Fruit fly (Drosophila melanogaster) whole organism, embryonic: ENCODE data around the gene CG31883.

Experiments used
- CG10267 ChIP-seq: fragments of 200-800 bp; sonication (Bioruptor generic); optimal IDR thresholded peaks from 2 replicates; lab custom pipeline; 2018; ENCODE audit warnings: missing biosample characterization, mild to moderate bottlenecking, missing genetic modification characterization, moderate library complexity
- CG11723 ChIP-seq: fragments of 200-800 bp; sonication (Bioruptor generic); optimal IDR thresholded peaks from 2 replicates; lab custom pipeline; 2017; ENCODE audit warnings: missing biosample characterization, mild to moderate bottlenecking, missing genetic modification characterization
- CG13123 ChIP-seq: fragments of 200-800 bp; sonication (Bioruptor generic); optimal IDR thresholded peaks from 2 replicates; lab custom pipeline; 2016; ENCODE audit warnings: missing biosample characterization, missing genetic modification characterization
- CG13624 ChIP-seq: fragments of 200-800 bp; sonication (Bioruptor generic); optimal IDR thresholded peaks from 2 replicates; lab custom pipeline; 2016; ENCODE audit warnings: missing biosample characterization, missing genetic modification characterization
- CG14710 ChIP-seq: fragments of 200-800 bp; sonication (Bioruptor generic); optimal IDR thresholded peaks from 3 replicates; lab custom pipeline; 2019; ENCODE audit warnings: missing biosample characterization, mild to moderate bottlenecking, missing genetic modification characterization, moderate library complexity
- CG1647 ChIP-seq: fragments of 200-800 bp; sonication (Bioruptor generic); optimal IDR thresholded peaks from 3 replicates; lab custom pipeline; 2016; ENCODE audit warnings: missing biosample characterization, missing genetic modification characterization
- CG16863 ChIP-seq: fragments of 200-800 bp; sonication (Bioruptor generic); optimal IDR thresholded peaks from 3 replicates; lab custom pipeline; 2016; ENCODE audit warnings: missing biosample characterization, missing genetic modification characterization
- CG17568 ChIP-seq: fragments of 200-800 bp; sonication (Bioruptor generic); optimal IDR thresholded peaks from 2 replicates; lab custom pipeline; 2018; ENCODE audit warnings: missing biosample characterization, mild to moderate bottlenecking, missing genetic modification characterization, moderate library complexity
- CG2120 ChIP-seq: fragments of 200-800 bp; sonication (Bioruptor generic); optimal IDR thresholded peaks from 3 replicates; lab custom pipeline; 2016; ENCODE audit warnings: missing biosample characterization, missing genetic modification characterization
- CG2129 ChIP-seq: fragments of 200-800 bp; sonication (Bioruptor generic); IDR thresholded peaks from 2 replicates; pipeline ENCODE4 v1.3.6; 2022; ENCODE audit warnings: missing biosample characterization, missing genetic modification characterization; ENCODE audit not compliant: partially characterized antibody
- CG6175 ChIP-seq: fragments of 200-800 bp; sonication (Bioruptor generic); IDR thresholded peaks from 3 replicates; pipeline ENCODE4 v1.3.6; 2022; ENCODE audit warnings: missing biosample characterization, missing genetic modification characterization
- CG8944 ChIP-seq: fragments of 200-800 bp; sonication (Bioruptor generic); optimal IDR thresholded peaks from 3 replicates; lab custom pipeline; 2016; ENCODE audit warnings: missing biosample characterization, missing genetic modification characterization
- CG9797 ChIP-seq: fragments of 200-800 bp; sonication (Bioruptor generic); optimal IDR thresholded peaks from 3 replicates; lab custom pipeline; 2018; ENCODE audit warnings: missing biosample characterization, mild to moderate bottlenecking, missing genetic modification characterization
- CG9817 ChIP-seq: fragments of 200-800 bp; sonication (Bioruptor generic); optimal IDR thresholded peaks from 2 replicates; lab custom pipeline; 2018; ENCODE audit warnings: missing biosample characterization, mild to moderate bottlenecking, missing genetic modification characterization, moderate library complexity
- Chrac-16 ChIP-seq: fragments of 200-800 bp; sonication (Bioruptor generic); optimal IDR thresholded peaks from 3 replicates; lab custom pipeline; 2016; ENCODE audit warnings: missing biosample characterization, missing genetic modification characterization
- CkIIα-i1 ChIP-seq: fragments of 200-800 bp; sonication (Bioruptor generic); IDR thresholded peaks from 2 replicates; pipeline ENCODE4 v1.3.6; 2022; ENCODE audit warnings: missing biosample characterization, missing genetic modification characterization
- D19A ChIP-seq: fragments of 200-800 bp; optimal IDR thresholded peaks from 3 replicates; lab custom pipeline; 2019; ENCODE audit warnings: missing biosample characterization, mild to moderate bottlenecking, missing genetic modification characterization, moderate library complexity
- D19B ChIP-seq: fragments of 200-800 bp; sonication (Bioruptor generic); optimal IDR thresholded peaks from 2 replicates; lab custom pipeline; 2017; ENCODE audit warnings: missing biosample characterization, mild to moderate bottlenecking, missing genetic modification characterization
- ERR ChIP-seq: fragments of 200-800 bp; sonication (Bioruptor generic); optimal IDR thresholded peaks from 2 replicates; lab custom pipeline; 2016; ENCODE audit warnings: missing biosample characterization, missing genetic modification characterization
- Ets97D ChIP-seq: fragments of 200-800 bp; sonication (Bioruptor generic); optimal IDR thresholded peaks from 3 replicates; lab custom pipeline; 2016; ENCODE audit warnings: missing biosample characterization, missing genetic modification characterization
- Fer1 ChIP-seq: fragments of 200-800 bp; sonication (Bioruptor generic); optimal IDR thresholded peaks from 2 replicates; lab custom pipeline; 2017; ENCODE audit warnings: missing biosample characterization, mild to moderate bottlenecking, missing genetic modification characterization
- Fer3 ChIP-seq: fragments of 200-800 bp; sonication (Bioruptor generic); optimal IDR thresholded peaks from 2 replicates; lab custom pipeline; 2018; ENCODE audit warnings: missing biosample characterization, mild to moderate bottlenecking, missing genetic modification characterization, moderate library complexity
- Hey ChIP-seq: fragments of 200-800 bp; sonication (Bioruptor generic); optimal IDR thresholded peaks from 3 replicates; lab custom pipeline; 2018; ENCODE audit warnings: missing biosample characterization, mild to moderate bottlenecking, missing genetic modification characterization
- Hmx ChIP-seq: fragments of 200-800 bp; sonication (Bioruptor generic); optimal IDR thresholded peaks from 2 replicates; lab custom pipeline; 2016; ENCODE audit warnings: missing biosample characterization, missing genetic modification characterization
- Hsf ChIP-seq: fragments of 200-800 bp; sonication (Bioruptor generic); optimal IDR thresholded peaks from 3 replicates; lab custom pipeline; 2016; ENCODE audit warnings: missing biosample characterization, missing genetic modification characterization
- Meics ChIP-seq: fragments of 200-800 bp; sonication (Bioruptor generic); optimal IDR thresholded peaks from 2 replicates; lab custom pipeline; 2017; ENCODE audit warnings: missing biosample characterization, mild to moderate bottlenecking, missing genetic modification characterization
- NFAT ChIP-seq: fragments of 200-800 bp; sonication (Bioruptor generic); IDR thresholded peaks from 2 replicates; pipeline ENCODE4 v1.3.6; 2022; ENCODE audit warnings: missing biosample characterization, missing genetic modification characterization
- Oli ChIP-seq: fragments of 200-800 bp; sonication (Bioruptor generic); optimal IDR thresholded peaks from 2 replicates; lab custom pipeline; 2018; ENCODE audit warnings: missing biosample characterization, mild to moderate bottlenecking, missing genetic modification characterization, moderate library complexity
- Opbp ChIP-seq: fragments of 200-800 bp; sonication (Bioruptor generic); IDR thresholded peaks from 3 replicates; pipeline ENCODE4 v1.3.6; 2022; ENCODE audit warnings: missing biosample characterization, missing genetic modification characterization; ENCODE audit not compliant: partially characterized antibody
- Sox102F ChIP-seq: fragments of 200-800 bp; sonication (Bioruptor generic); optimal IDR thresholded peaks from 2 replicates; lab custom pipeline; 2018; ENCODE audit warnings: missing biosample characterization, mild to moderate bottlenecking, missing genetic modification characterization, moderate library complexity
- Ssrp ChIP-seq: fragments of 200-800 bp; sonication (Bioruptor generic); optimal IDR thresholded peaks from 2 replicates; lab custom pipeline; 2018; ENCODE audit warnings: missing biosample characterization, mild to moderate bottlenecking, missing genetic modification characterization, moderate library complexity
- bab2 ChIP-seq: fragments of 200-800 bp; sonication (Bioruptor generic); optimal IDR thresholded peaks from 2 replicates; lab custom pipeline; 2016; ENCODE audit warnings: missing biosample characterization, missing genetic modification characterization
- croc ChIP-seq: fragments of 200-800 bp; sonication (Bioruptor generic); conservative IDR thresholded peaks from 3 replicates; pipeline ENCODE4 v1.3.6; 2022; ENCODE audit warnings: missing biosample characterization, missing genetic modification characterization
- ems ChIP-seq: fragments of 200-800 bp; sonication (Bioruptor generic); optimal IDR thresholded peaks from 3 replicates; lab custom pipeline; 2016; ENCODE audit warnings: missing biosample characterization, missing genetic modification characterization
- exex ChIP-seq: fragments of 200-800 bp; sonication (Bioruptor generic); optimal IDR thresholded peaks from 4 replicates; lab custom pipeline; 2018; ENCODE audit warnings: missing biosample characterization, mild to moderate bottlenecking, missing genetic modification characterization, moderate library complexity
- fd64A ChIP-seq: fragments of 200-800 bp; sonication (Bioruptor generic); optimal IDR thresholded peaks from 3 replicates; lab custom pipeline; 2018; ENCODE audit warnings: missing biosample characterization, mild to moderate bottlenecking, missing genetic modification characterization
- fd96Cb ChIP-seq: fragments of 200-800 bp; sonication (Bioruptor generic); optimal IDR thresholded peaks from 2 replicates; lab custom pipeline; 2018; ENCODE audit warnings: missing biosample characterization, mild to moderate bottlenecking, missing genetic modification characterization, moderate library complexity
- gem ChIP-seq: fragments of 200-800 bp; sonication (Bioruptor generic); optimal IDR thresholded peaks from 2 replicates; lab custom pipeline; 2019; ENCODE audit warnings: missing biosample characterization, mild to moderate bottlenecking, missing genetic modification characterization, moderate library complexity
- gro ChIP-seq: fragments of 200-800 bp; sonication (Bioruptor generic); optimal IDR thresholded peaks from 2 replicates; lab custom pipeline; 2016; ENCODE audit warnings: missing biosample characterization, missing genetic modification characterization
- h ChIP-seq: fragments of >200 bp; optimal IDR thresholded peaks from 2 replicates; lab custom pipeline; 2017
- hb ChIP-seq: fragments of 200-800 bp; sonication (Bioruptor generic); IDR thresholded peaks from 3 replicates; pipeline ENCODE4 v1.3.6; 2022; ENCODE audit warnings: missing biosample characterization, missing genetic modification characterization; ENCODE audit not compliant: partially characterized antibody
- knrl ChIP-seq: fragments of 200-800 bp; sonication (Bioruptor generic); IDR thresholded peaks from 3 replicates; pipeline ENCODE4 v1.3.6; 2022; ENCODE audit warnings: missing biosample characterization, missing genetic modification characterization; ENCODE audit not compliant: partially characterized antibody
- lilli ChIP-seq: fragments of 200-800 bp; sonication (Bioruptor generic); optimal IDR thresholded peaks from 3 replicates; lab custom pipeline; 2016; ENCODE audit warnings: missing biosample characterization, missing genetic modification characterization
- pfk ChIP-seq: fragments of 200-800 bp; sonication (Bioruptor generic); optimal IDR thresholded peaks from 2 replicates; lab custom pipeline; 2018; ENCODE audit warnings: missing biosample characterization, mild to moderate bottlenecking, missing genetic modification characterization, moderate library complexity
- repo ChIP-seq: fragments of 200-800 bp; sonication (Bioruptor generic); optimal IDR thresholded peaks from 2 replicates; lab custom pipeline; 2016; ENCODE audit warnings: missing biosample characterization, missing genetic modification characterization
- rib ChIP-seq: fragments of 200-800 bp; sonication (Bioruptor generic); IDR thresholded peaks from 2 replicates; pipeline ENCODE4 v1.3.6; 2022; ENCODE audit warnings: missing biosample characterization, missing genetic modification characterization
- slbo ChIP-seq: fragments of 200-800 bp; sonication (Bioruptor generic); IDR thresholded peaks from 2 replicates; pipeline ENCODE4 v1.3.6; 2022; ENCODE audit warnings: missing biosample characterization, missing genetic modification characterization
- sob ChIP-seq: fragments of 200-800 bp; sonication (Bioruptor generic); IDR thresholded peaks from 2 replicates; pipeline ENCODE4 v1.3.6; 2022; ENCODE audit warnings: missing biosample characterization, missing genetic modification characterization
- tap ChIP-seq: fragments of 200-800 bp; optimal IDR thresholded peaks from 3 replicates; lab custom pipeline; 2019; ENCODE audit warnings: missing biosample characterization, mild to moderate bottlenecking, missing genetic modification characterization, moderate library complexity
- unc-4 ChIP-seq: fragments of 200-800 bp; sonication (Bioruptor generic); IDR thresholded peaks from 2 replicates; pipeline ENCODE4 v1.3.6; 2022; ENCODE audit warnings: missing biosample characterization, missing genetic modification characterization; ENCODE audit not compliant: partially characterized antibody
- zen2 ChIP-seq: fragments of 200-800 bp; sonication (Bioruptor generic); IDR thresholded peaks from 3 replicates; pipeline ENCODE4 v1.3.6; 2022; ENCODE audit warnings: missing biosample characterization, missing genetic modification characterization; ENCODE audit not compliant: partially characterized antibody

The CG31883 gene

DNA sequence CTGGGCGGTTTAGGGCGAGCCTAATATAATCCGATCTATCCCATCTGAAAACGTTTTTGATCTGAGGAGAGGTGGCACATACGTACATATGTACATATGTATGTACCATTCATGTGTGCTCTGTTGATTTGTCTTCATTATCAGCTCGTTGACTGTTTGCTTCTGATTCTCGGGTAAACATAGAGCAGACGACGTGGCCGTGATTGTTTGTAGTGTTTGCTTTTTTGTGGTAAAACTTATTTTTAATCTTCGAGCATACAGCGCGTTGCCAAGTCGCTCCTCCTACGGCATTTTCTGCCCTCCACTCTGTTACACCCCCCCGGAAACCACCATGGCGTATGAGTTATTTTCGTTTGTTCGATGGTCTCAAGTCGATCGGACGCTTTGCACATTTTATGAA lies 2.6 kb upstream of the CG31883 start (continued):
- TF ChIP-seq unc-4 (no peak), NFAT (GFP tag; lab: Robert Waterston, UW) (peak; percentile 49; the same call in 1 of the 2 replicates), CG10267 (tag; lab: Kevin White, UChicago) (peak; percentile 33), knrl (GFP tag; lab: Robert Waterston, UW) (no peak), CG11723 (peak; percentile 86), tap (peak; percentile 74), bab2 (GFP tag; lab: Kevin White, UChicago) (peak; percentile 93), Hmx (GFP tag; lab: Kevin White, UChicago) (no peak), CG6175 (GFP tag; lab: Robert Waterston, UW) (peak; percentile 60; the same call in 1 of the 3 replicates), rib (peak; percentile 87), fd64A (peak; percentile 98), ERR (GFP tag; lab: Kevin White, UChicago) (peak; percentile 73), CG1647 (GFP tag; lab: Kevin White, UChicago) (peak; percentile 83), Fer1 (GFP tag; lab: Kevin White, UChicago) (peak; percentile 96), CG14710 (tag; lab: Kevin White, UChicago) (peak; percentile 88), h (no peak), Hsf (GFP tag; lab: Kevin White, UChicago) (peak; percentile 66), CG13624 (GFP tag; lab: Kevin White, UChicago) (peak; percentile 72), CG9817 (tag; lab: Kevin White, UChicago) (peak; percentile 59), hb (GFP tag; lab: Robert Waterston, UW) (no peak), gro (GFP tag; lab: Kevin White, UChicago) (peak; percentile 88), lilli (GFP tag; lab: Kevin White, UChicago) (peak; percentile 51), CG16863 (GFP tag; lab: Kevin White, UChicago) (peak; percentile 89), fd96Cb (peak; percentile 44), Ssrp (peak; percentile 12), CG2120 (GFP tag; lab: Kevin White, UChicago) (peak; percentile 71), Fer3 (tag; lab: Kevin White, UChicago) (peak; percentile 87), pfk (GFP tag; lab: Kevin White, UChicago) (peak; percentile 77), exex (tag; lab: Kevin White, UChicago) (peak; percentile 78), sob (GFP tag; lab: Robert Waterston, UW) (peak; percentile 92), CG9797 (peak; percentile 43), CG17568 (peak; percentile 95), croc (GFP tag; lab: Robert Waterston, UW) (peak; percentile 34; the same call in 1 of the 3 replicates), gem (tag; lab: Kevin White, UChicago) (peak; percentile 83), D19B (GFP tag; lab: Kevin White, UChicago) (peak; percentile 26), CkIIα-i1 (GFP tag; lab: Robert Waterston, UW) (no peak; the same call in 1 of the 2 replicates), CG13123 (GFP tag; lab: Kevin White, UChicago) (peak; percentile 92), Sox102F (GFP tag; lab: Kevin White, UChicago) (peak; percentile 64), Ets97D (peak; percentile 42), Oli (tag; lab: Kevin White, UChicago) (peak; percentile 30), Meics (GFP tag; lab: Kevin White, UChicago) (peak; percentile 88), Opbp (GFP tag; lab: Robert Waterston, UW) (no peak), D19A (peak; percentile 74), CG8944 (GFP tag; lab: Kevin White, UChicago) (peak; percentile 80), Chrac-16 (GFP tag; lab: Kevin White, UChicago) (peak; percentile 21), zen2 (GFP tag; lab: Robert Waterston, UW) (no peak), Hey (tag; lab: Kevin White, UChicago) (peak; percentile 91), slbo (GFP tag; lab: Robert Waterston, UW) (no peak), CG2129 (no peak), repo (GFP tag; lab: Kevin White, UChicago) (peak; percentile 77), ems (GFP tag; lab: Kevin White, UChicago) (peak; percentile 70)
